Worm (Caenorhabditis elegans) whole organism, L1 larva: ENCODE measurements around the gene fbxb-53.

Source experiments
- aha-1 ChIP-seq: fragments of 150-350 bp; optimal IDR thresholded peaks from 2 replicates; lab custom pipeline; 2014; ENCODE audit warnings: missing biosample characterization, missing genetic modification characterization
- blmp-1 ChIP-seq: fragments of 150-350 bp; optimal IDR thresholded peaks from 2 replicates; lab custom pipeline; 2014; ENCODE audit warnings: missing biosample characterization, missing genetic modification characterization
- ceh-82 ChIP-seq, 3 experiments: fragments of 150-350 bp in 1 of 3; sonication (generic microtip) in 2 of 3; optimal IDR thresholded peaks; 2 replicates each; lab custom pipeline; 2014 to 2017; ENCODE audit warnings: missing biosample characterization in 3 of 3, missing genetic modification characterization in 3 of 3
- egl-27 ChIP-seq, 2 experiments: fragments of 150-350 bp in 1 of 2; sonication (generic microtip); optimal IDR thresholded peaks; 3 replicates each; lab custom pipeline; 2017 to 2018; ENCODE audit warnings: missing biosample characterization in 2 of 2, missing genetic modification characterization in 2 of 2, missing genetic modification reagents in 2 of 2
- mef-2 ChIP-seq: fragments of 150-350 bp; optimal IDR thresholded peaks from 2 replicates; lab custom pipeline; 2014; ENCODE audit warnings: missing biosample characterization, missing genetic modification characterization
- pqm-1 ChIP-seq: sonication (generic microtip); optimal IDR thresholded peaks from 3 replicates; lab custom pipeline; 2017; ENCODE audit warnings: missing biosample characterization, missing genetic modification characterization
- snpc-4 ChIP-seq: fragments of 150-350 bp; optimal IDR thresholded peaks from 2 replicates; lab custom pipeline; 2014; ENCODE audit warnings: missing biosample characterization, missing genetic modification characterization
- unc-62 ChIP-seq: fragments of 150-350 bp; optimal IDR thresholded peaks from 2 replicates; lab custom pipeline; 2014; ENCODE audit warnings: missing biosample characterization, missing genetic modification reagents, missing genetic modification characterization
- zip-4 ChIP-seq: fragments of 200-800 bp; sonication (Bioruptor generic); optimal IDR thresholded peaks from 2 replicates; lab custom pipeline; 2018; ENCODE audit warnings: mild to moderate bottlenecking, missing genetic modification characterization, moderate library complexity, missing compliant biosample characterization

DNA sequence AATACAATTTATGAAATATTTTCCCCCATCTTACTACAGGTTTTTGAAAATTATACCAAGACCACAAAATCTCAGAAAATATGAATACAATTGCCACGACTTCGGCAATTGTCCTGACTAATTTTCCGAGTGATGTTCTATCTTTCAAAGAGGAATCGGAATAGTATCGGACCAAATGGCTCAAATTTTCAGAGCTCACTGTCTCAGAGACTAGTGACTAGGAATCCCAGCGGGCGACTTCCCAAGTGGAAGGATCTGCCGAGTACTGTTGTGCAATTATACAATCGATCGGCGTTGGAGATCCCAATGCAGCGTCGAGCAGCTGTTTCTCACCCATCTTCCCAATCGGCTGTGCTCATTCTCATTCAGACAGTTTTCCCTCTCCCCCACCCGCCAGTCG, 30.9 kb upstream of the fbxb-53 start, which contains the start of gene F45C12.17:
- TF ChIP-seq blmp-1: no peak
- TF ChIP-seq unc-62 (GFP tag; lab: Kevin White, UChicago): no peak
- no peak for TF ChIP-seq zip-4 (GFP tag; lab: Kevin White, UChicago)
- no peak for TF ChIP-seq ceh-82 (tag; optimal IDR thresholded peaks at IDR 0.05; lab: Kevin White, UChicago)
- TF ChIP-seq egl-27 (tag; optimal IDR thresholded peaks at IDR 0.05; lab: Kevin White, UChicago): no peak
- TF ChIP-seq pqm-1 (tag; lab: Kevin White, UChicago): no peak
- TF ChIP-seq snpc-4: no peak
- no peak for TF ChIP-seq mef-2 (tag; lab: Kevin White, UChicago)
- TF ChIP-seq aha-1 (tag; lab: Kevin White, UChicago): no peak
